Fruit fly (Drosophila melanogaster) whole organism, embryonic: ENCODE measurements around the gene CG6254.

Source experiments
- Asciz ChIP-seq: fragments of 200-800 bp; sonication (Bioruptor generic); optimal IDR thresholded peaks from 2 replicates; lab custom pipeline; 2017; ENCODE audit warnings: missing biosample characterization, mild to moderate bottlenecking, missing genetic modification characterization, missing genetic modification reagents
- Blimp-1 ChIP-seq: fragments of 200-800 bp; sonication (Bioruptor generic); optimal IDR thresholded peaks from 3 replicates; lab custom pipeline; 2018; ENCODE audit warnings: missing biosample characterization, missing genetic modification characterization, mild to moderate bottlenecking, moderate library complexity, missing genetic modification reagents
- CG10267 ChIP-seq: fragments of 200-800 bp; sonication (Bioruptor generic); optimal IDR thresholded peaks from 2 replicates; lab custom pipeline; 2018; ENCODE audit warnings: missing biosample characterization, mild to moderate bottlenecking, missing genetic modification characterization, moderate library complexity
- CG10979 ChIP-seq: fragments of 200-800 bp; sonication (Bioruptor generic); optimal IDR thresholded peaks from 2 replicates; lab custom pipeline; 2018; ENCODE audit warnings: missing biosample characterization, mild to moderate bottlenecking, missing genetic modification characterization, moderate library complexity
- CG12769 ChIP-seq: fragments of 200-800 bp; sonication (Bioruptor generic); optimal IDR thresholded peaks from 2 replicates; lab custom pipeline; 2019; ENCODE audit warnings: missing biosample characterization, mild to moderate bottlenecking, missing genetic modification characterization, moderate library complexity
- CG14860 ChIP-seq: fragments of 200-800 bp; sonication (Bioruptor generic); IDR thresholded peaks from 3 replicates; pipeline ENCODE4 v1.3.6; 2022; ENCODE audit warnings: missing biosample characterization, missing genetic modification characterization; ENCODE audit not compliant: partially characterized antibody
- CG15514 ChIP-seq: fragments of 200-800 bp; sonication (Bioruptor generic); optimal IDR thresholded peaks from 3 replicates; lab custom pipeline; 2017; ENCODE audit warnings: missing biosample characterization, missing genetic modification characterization, mild to moderate bottlenecking, moderate library complexity, missing genetic modification reagents
- CG17385 ChIP-seq: fragments of 200-800 bp; sonication (Bioruptor generic); optimal IDR thresholded peaks from 3 replicates; lab custom pipeline; 2018; ENCODE audit warnings: missing biosample characterization, mild to moderate bottlenecking, missing genetic modification characterization
- CG2875 ChIP-seq: fragments of 200-800 bp; sonication (Bioruptor generic); optimal IDR thresholded peaks from 2 replicates; lab custom pipeline; 2017; ENCODE audit warnings: missing biosample characterization, mild to moderate bottlenecking, missing genetic modification characterization, missing genetic modification reagents
- CG32772 ChIP-seq: fragments of 200-800 bp; sonication (Bioruptor generic); IDR thresholded peaks from 2 replicates; pipeline ENCODE4 v1.3.6; 2022; ENCODE audit warnings: missing biosample characterization, missing genetic modification characterization
- CG4328 ChIP-seq: fragments of 200-800 bp; sonication (Bioruptor generic); optimal IDR thresholded peaks from 3 replicates; lab custom pipeline; 2017; ENCODE audit warnings: missing biosample characterization, missing genetic modification reagents, missing genetic modification characterization
- CG4707 ChIP-seq: fragments of 200-800 bp; sonication (Bioruptor generic); optimal IDR thresholded peaks from 2 replicates; lab custom pipeline; 2018; ENCODE audit warnings: missing biosample characterization, mild to moderate bottlenecking, missing genetic modification characterization, moderate library complexity
- CG6272 ChIP-seq: fragments of 200-800 bp; sonication (Bioruptor generic); IDR thresholded peaks from 2 replicates; pipeline ENCODE4 v1.3.6; 2022; ENCODE audit warnings: missing biosample characterization, missing genetic modification characterization
- CG6854 ChIP-seq: fragments of 200-800 bp; sonication (Bioruptor generic); optimal IDR thresholded peaks from 3 replicates; lab custom pipeline; 2017; ENCODE audit warnings: missing biosample characterization, mild to moderate bottlenecking, missing genetic modification characterization
- CG7556 ChIP-seq: fragments of 200-800 bp; sonication (Bioruptor generic); optimal IDR thresholded peaks from 2 replicates; lab custom pipeline; 2017; ENCODE audit warnings: missing biosample characterization, mild to moderate bottlenecking, missing genetic modification characterization
- CG7786 ChIP-seq: fragments of 200-800 bp; sonication (Bioruptor generic); optimal IDR thresholded peaks from 2 replicates; lab custom pipeline; 2016; ENCODE audit warnings: missing biosample characterization, missing genetic modification characterization
- CG7963 ChIP-seq: fragments of 200-800 bp; sonication (Bioruptor generic); IDR thresholded peaks from 3 replicates; pipeline ENCODE4 v1.3.6; 2022; ENCODE audit warnings: missing biosample characterization, missing genetic modification characterization; ENCODE audit not compliant: partially characterized antibody
- CG8478 ChIP-seq: fragments of >200 bp; optimal IDR thresholded peaks from 2 replicates; lab custom pipeline; 2018
- CG8765 ChIP-seq: fragments of 200-800 bp; sonication (Bioruptor generic); IDR thresholded peaks from 2 replicates; pipeline ENCODE4 v1.3.6; 2022; ENCODE audit warnings: missing biosample characterization, missing genetic modification characterization
- D19B ChIP-seq: fragments of 200-800 bp; sonication (Bioruptor generic); optimal IDR thresholded peaks from 2 replicates; lab custom pipeline; 2017; ENCODE audit warnings: missing biosample characterization, mild to moderate bottlenecking, missing genetic modification characterization
- Dp ChIP-seq: fragments of 200-800 bp; sonication (Bioruptor generic); optimal IDR thresholded peaks from 2 replicates; lab custom pipeline; 2018; ENCODE audit warnings: missing biosample characterization, mild to moderate bottlenecking, missing genetic modification characterization, moderate library complexity
- E2f1 ChIP-seq: fragments of 200-800 bp; sonication (Bioruptor generic); IDR thresholded peaks from 2 replicates; pipeline ENCODE4 v1.3.6; 2022; ENCODE audit warnings: missing biosample characterization, missing genetic modification characterization
- Ets97D ChIP-seq: fragments of 200-800 bp; sonication (Bioruptor generic); optimal IDR thresholded peaks from 3 replicates; lab custom pipeline; 2016; ENCODE audit warnings: missing biosample characterization, missing genetic modification characterization
- Fer1 ChIP-seq: fragments of 200-800 bp; sonication (Bioruptor generic); optimal IDR thresholded peaks from 2 replicates; lab custom pipeline; 2017; ENCODE audit warnings: missing biosample characterization, mild to moderate bottlenecking, missing genetic modification characterization
- Fer3 ChIP-seq: fragments of 200-800 bp; sonication (Bioruptor generic); optimal IDR thresholded peaks from 2 replicates; lab custom pipeline; 2018; ENCODE audit warnings: missing biosample characterization, mild to moderate bottlenecking, missing genetic modification characterization, moderate library complexity
- HLH3B ChIP-seq: fragments of 200-800 bp; sonication (Bioruptor generic); IDR thresholded peaks from 2 replicates; pipeline ENCODE4 v1.3.6; 2022; ENCODE audit warnings: missing biosample characterization, missing genetic modification characterization
- HmgD ChIP-seq: fragments of 200-800 bp; sonication (Bioruptor generic); optimal IDR thresholded peaks from 3 replicates; lab custom pipeline; 2016; ENCODE audit warnings: missing biosample characterization, missing genetic modification characterization
- Hr51 ChIP-seq, 2 experiments: fragments of 200-800 bp; sonication (Bioruptor generic); optimal IDR thresholded peaks; 2 replicates in 1 of 2; 3 replicates in 1 of 2; lab custom pipeline; 2016 to 2018; ENCODE audit warnings: missing biosample characterization in 2 of 2, missing genetic modification characterization in 2 of 2, mild to moderate bottlenecking in 1 of 2, moderate library complexity in 1 of 2
- Vsx1 ChIP-seq: fragments of 200-800 bp; sonication (Bioruptor generic); optimal IDR thresholded peaks from 2 replicates; lab custom pipeline; 2017; ENCODE audit warnings: missing biosample characterization, mild to moderate bottlenecking, missing genetic modification characterization, missing genetic modification reagents
- abd-A ChIP-seq: fragments of 200-800 bp; sonication (Bioruptor generic); optimal IDR thresholded peaks from 3 replicates; lab custom pipeline; 2019; ENCODE audit warnings: missing biosample characterization, mild to moderate bottlenecking, missing genetic modification characterization, moderate library complexity
- ac ChIP-seq: fragments of 200-800 bp; sonication (Bioruptor generic); optimal IDR thresholded peaks from 3 replicates; lab custom pipeline; 2017; ENCODE audit warnings: missing biosample characterization, mild to moderate bottlenecking, missing genetic modification characterization
- ara ChIP-seq: fragments of 200-800 bp; sonication (Bioruptor generic); IDR thresholded peaks from 2 replicates; pipeline ENCODE4 v1.3.6; 2022; ENCODE audit warnings: missing biosample characterization, missing genetic modification characterization
- bab2 ChIP-seq: fragments of 200-800 bp; sonication (Bioruptor generic); optimal IDR thresholded peaks from 2 replicates; lab custom pipeline; 2016; ENCODE audit warnings: missing biosample characterization, missing genetic modification characterization
- bigmax ChIP-seq: fragments of 200-800 bp; sonication (Bioruptor generic); optimal IDR thresholded peaks from 2 replicates; lab custom pipeline; 2018; ENCODE audit warnings: missing biosample characterization, mild to moderate bottlenecking, missing genetic modification characterization
- gce ChIP-seq: fragments of 200-800 bp; sonication (Bioruptor generic); IDR thresholded peaks from 3 replicates; pipeline ENCODE4 v1.3.6; 2022; ENCODE audit warnings: missing biosample characterization, missing genetic modification characterization
- gsb-n ChIP-seq: fragments of 200-800 bp; sonication (Bioruptor generic); optimal IDR thresholded peaks from 3 replicates; lab custom pipeline; 2018; ENCODE audit warnings: missing biosample characterization, mild to moderate bottlenecking, missing genetic modification characterization
- lab ChIP-seq: fragments of 200-800 bp; sonication (Bioruptor generic); optimal IDR thresholded peaks from 3 replicates; lab custom pipeline; 2017; ENCODE audit warnings: missing biosample characterization, missing genetic modification characterization, mild to moderate bottlenecking, moderate library complexity, missing genetic modification reagents
- mld ChIP-seq: fragments of 200-800 bp; sonication (Bioruptor generic); IDR thresholded peaks from 3 replicates; pipeline ENCODE4 v1.3.6; 2022; ENCODE audit warnings: missing biosample characterization, missing genetic modification characterization; ENCODE audit not compliant: partially characterized antibody
- p53 ChIP-seq: fragments of 200-800 bp; sonication (Bioruptor generic); optimal IDR thresholded peaks from 2 replicates; lab custom pipeline; 2016; ENCODE audit warnings: missing biosample characterization, missing genetic modification characterization
- pho ChIP-seq: fragments of 200-800 bp; sonication (Bioruptor generic); optimal IDR thresholded peaks from 2 replicates; lab custom pipeline; 2016; ENCODE audit warnings: missing biosample characterization, missing genetic modification characterization
- pum ChIP-seq: fragments of 200-800 bp; sonication (Bioruptor generic); optimal IDR thresholded peaks from 2 replicates; lab custom pipeline; 2016; ENCODE audit warnings: missing biosample characterization, missing genetic modification characterization
- ranshi ChIP-seq: fragments of 200-800 bp; sonication (Bioruptor generic); IDR thresholded peaks from 2 replicates; pipeline ENCODE4 v1.3.6; 2022; ENCODE audit warnings: missing biosample characterization, missing genetic modification characterization
- schlank ChIP-seq: fragments of 200-800 bp; sonication (Bioruptor generic); optimal IDR thresholded peaks from 2 replicates; lab custom pipeline; 2018; ENCODE audit warnings: missing biosample characterization, mild to moderate bottlenecking, missing genetic modification characterization
- so ChIP-seq: fragments of 200-800 bp; sonication (Bioruptor generic); IDR thresholded peaks from 3 replicates; pipeline ENCODE4 v1.3.6; 2022; ENCODE audit warnings: missing biosample characterization, missing genetic modification characterization
- sug ChIP-seq: fragments of 200-800 bp; optimal IDR thresholded peaks from 2 replicates; lab custom pipeline; 2019; ENCODE audit warnings: missing biosample characterization, mild to moderate bottlenecking, missing genetic modification characterization, moderate library complexity
- tgo ChIP-seq: fragments of 200-800 bp; sonication (Bioruptor generic); IDR thresholded peaks from 3 replicates; pipeline ENCODE4 v1.3.6; 2022; ENCODE audit warnings: missing biosample characterization, missing genetic modification characterization
- tio ChIP-seq: fragments of 200-800 bp; sonication (Bioruptor generic); optimal IDR thresholded peaks from 2 replicates; lab custom pipeline; 2017; ENCODE audit warnings: missing biosample characterization, missing genetic modification characterization, inconsistent platforms
- tll ChIP-seq, 2 experiments: fragments of 200-800 bp in 1 of 2; fragments of >200 bp in 1 of 2; sonication (Bioruptor generic) in 1 of 2; optimal IDR thresholded peaks; 2 replicates each; lab custom pipeline; 2017 to 2019; ENCODE audit warnings: missing biosample characterization in 2 of 2, missing genetic modification characterization in 2 of 2, mild to moderate bottlenecking in 1 of 2, moderate library complexity in 1 of 2
- usp ChIP-seq: fragments of >200 bp; optimal IDR thresholded peaks from 2 replicates; lab custom pipeline; 2017; ENCODE audit warnings: missing biosample characterization, missing genetic modification characterization
- zen2 ChIP-seq: fragments of 200-800 bp; sonication (Bioruptor generic); IDR thresholded peaks from 3 replicates; pipeline ENCODE4 v1.3.6; 2022; ENCODE audit warnings: missing biosample characterization, missing genetic modification characterization; ENCODE audit not compliant: partially characterized antibody

The CG6254 gene

DNA sequence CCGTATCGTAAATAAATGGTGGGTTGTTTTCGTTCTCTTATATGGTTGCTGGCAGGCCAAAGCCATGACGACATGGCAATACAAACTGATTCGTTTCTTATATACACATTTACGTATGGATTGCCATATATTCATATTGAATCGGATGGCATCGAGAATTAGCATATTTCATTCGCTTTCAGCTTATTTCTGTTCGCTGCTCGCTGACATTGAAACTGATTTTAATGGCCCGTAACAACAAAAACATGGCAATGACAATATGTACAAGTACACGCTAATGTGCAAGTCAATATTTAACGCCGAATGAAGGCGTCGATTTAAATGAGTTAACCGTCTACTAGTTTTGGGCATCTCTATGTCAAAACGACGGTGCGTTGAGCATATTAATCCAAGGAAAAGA is 24.9 kb upstream of the CG6254 start (continued):
- TF ChIP-seq CG4328 (GFP tag; lab: Kevin White, UChicago), result peak; percentile 22
- 0 out of 3 replicates have a peak, but pooled peaks have one; percentile 61 for TF ChIP-seq so (GFP tag; lab: Robert Waterston, UW)
- TF ChIP-seq Hr51 (GFP tag; optimal IDR thresholded peaks at IDR 0.05; lab: Kevin White, UChicago), result peak in 1 of 2 experiments; percentile 14
- TF ChIP-seq CG12769, result peak; percentile 48
- TF ChIP-seq Dp (GFP tag; lab: Kevin White, UChicago), result no peak
- TF ChIP-seq CG32772 (GFP tag; lab: Robert Waterston, UW), result no peak
- peak; percentile 2 for TF ChIP-seq CG6854 (GFP tag; lab: Kevin White, UChicago)
- peak; percentile 24; the same call in 1 of the 2 replicates for TF ChIP-seq HLH3B
- TF ChIP-seq E2f1 (GFP tag; lab: Robert Waterston, UW), result no peak
- TF ChIP-seq ac (GFP tag; lab: Kevin White, UChicago), result no peak
- TF ChIP-seq schlank (tag; lab: Kevin White, UChicago), result peak; percentile 36
- no peak for TF ChIP-seq CG10267
- no peak for TF ChIP-seq pum (GFP tag; lab: Kevin White, UChicago)
- no peak for TF ChIP-seq D19B (GFP tag; lab: Kevin White, UChicago)
- peak; percentile 11 for TF ChIP-seq CG15514 (GFP tag; lab: Kevin White, UChicago)
- no peak for TF ChIP-seq bigmax
- no peak for TF ChIP-seq CG7963 (GFP tag; lab: Robert Waterston, UW)
- no peak for TF ChIP-seq Ets97D (GFP tag; lab: Kevin White, UChicago)
- no peak for TF ChIP-seq usp (GFP tag; lab: Kevin White, UChicago)
- no peak for TF ChIP-seq CG4707 (GFP tag; lab: Kevin White, UChicago)
- no peak for TF ChIP-seq zen2 (GFP tag; lab: Robert Waterston, UW)
- peak; percentile 23 for TF ChIP-seq Fer3 (tag; lab: Kevin White, UChicago)
- TF ChIP-seq HmgD (GFP tag; lab: Kevin White, UChicago), result no peak
- peak; percentile 25 for TF ChIP-seq CG17385 (GFP tag; lab: Kevin White, UChicago)
- no peak for TF ChIP-seq pho (GFP tag; lab: Kevin White, UChicago)
- 0 out of 2 replicates have a peak, but pooled peaks have one; percentile 11 for TF ChIP-seq ranshi (GFP tag; lab: Robert Waterston, UW)
- peak; percentile 52 for TF ChIP-seq lab (GFP tag; lab: Kevin White, UChicago)
- 0 out of 3 replicates have a peak, but pooled peaks have one; percentile 50 for TF ChIP-seq gce (GFP tag; lab: Robert Waterston, UW)
- TF ChIP-seq CG2875 (GFP tag; lab: Kevin White, UChicago), result no peak
- no peak for TF ChIP-seq CG8765
- TF ChIP-seq ara, result no peak
- TF ChIP-seq Vsx1 (GFP tag; lab: Kevin White, UChicago), result no peak
- TF ChIP-seq sug (tag; lab: Kevin White, UChicago), result no peak
- no peak for TF ChIP-seq abd-A (tag; lab: Kevin White, UChicago)
- no peak for TF ChIP-seq bab2 (GFP tag; lab: Kevin White, UChicago)
- no peak for TF ChIP-seq CG6272 (GFP tag; lab: Robert Waterston, UW)
- TF ChIP-seq CG7556 (GFP tag; lab: Kevin White, UChicago), result no peak
- no peak for TF ChIP-seq mld (GFP tag; lab: Robert Waterston, UW)
- no peak for TF ChIP-seq tgo
- TF ChIP-seq Asciz, result peak; percentile 55
- peak; percentile 25 for TF ChIP-seq Blimp-1 (GFP tag; lab: Kevin White, UChicago)
- TF ChIP-seq tio (GFP tag; lab: Kevin White, UChicago), result no peak
- TF ChIP-seq CG14860 (GFP tag; lab: Robert Waterston, UW), result no peak
- no peak for TF ChIP-seq CG8478 (lab: Kevin White, UChicago)
- TF ChIP-seq gsb-n (tag; lab: Kevin White, UChicago), result no peak
- TF ChIP-seq tll (GFP tag; optimal IDR thresholded peaks at IDR 0.05; lab: Kevin White, UChicago), result no peak
- TF ChIP-seq Fer1 (GFP tag; lab: Kevin White, UChicago), result peak; percentile 42
- TF ChIP-seq p53 (GFP tag; lab: Kevin White, UChicago), result no peak
- no peak for TF ChIP-seq CG7786
- TF ChIP-seq CG10979 (tag; lab: Kevin White, UChicago), result no peak
